Fruit fly (Drosophila melanogaster): ENCODE results near the gene CG7567.

The CG7567 gene

dm6 chr3R:29620712-29621479 is 33.0 kb upstream of the CG7567 start:
- TF ChIP-seq CG32767 (GFP tag; IDR thresholded peaks at IDR 0.05) = no peak
- TF ChIP-seq CG2712 (tag; optimal IDR thresholded peaks at IDR 0.05) = no peak
- no peak for TF ChIP-seq slp2 (GFP tag; optimal IDR thresholded peaks at IDR 0.05)
- TF ChIP-seq CG12299 (tag; optimal IDR thresholded peaks at IDR 0.05) = no peak
- no peak for TF ChIP-seq crc (GFP tag; optimal IDR thresholded peaks at IDR 0.05)
- peak; percentile 51; the same call in 2 of the 3 replicates for TF ChIP-seq row (GFP tag; IDR thresholded peaks at IDR 0.05)
- TF ChIP-seq otp (GFP tag; IDR thresholded peaks at IDR 0.05) = no peak
- peak; percentile 17 for TF ChIP-seq CG18599 (GFP tag; optimal IDR thresholded peaks at IDR 0.05)
- TF ChIP-seq Neu2 (GFP tag; optimal IDR thresholded peaks at IDR 0.05; ENCODE audit: borderline replicate concordance) = no peak
- no peak for TF ChIP-seq CG9876 (GFP tag; optimal IDR thresholded peaks at IDR 0.05)
- 0 out of 2 replicates have a peak, but pooled peaks have one; percentile 17 for TF ChIP-seq CG31224 (GFP tag; IDR thresholded peaks at IDR 0.05)
- no peak for TF ChIP-seq CG3995 (GFP tag; optimal IDR thresholded peaks at IDR 0.05)
- TF ChIP-seq klu (GFP tag; IDR thresholded peaks at IDR 0.05) = no peak
- no peak for TF ChIP-seq CG11247 (GFP tag; IDR thresholded peaks at IDR 0.05)
- no peak for TF ChIP-seq CG30431 (GFP tag; optimal IDR thresholded peaks at IDR 0.05)
- no peak for TF ChIP-seq Bteb2 (GFP tag; optimal IDR thresholded peaks at IDR 0.05)
- peak in 1 of 2 experiments; percentile 79 for TF ChIP-seq Pdp1 (GFP tag; optimal IDR thresholded peaks at IDR 0.05)
- peak; percentile 51 for TF ChIP-seq CG13296 (GFP tag; optimal IDR thresholded peaks at IDR 0.05)
- TF ChIP-seq Sox100B (GFP tag; optimal IDR thresholded peaks at IDR 0.05) = no peak
- TF ChIP-seq yki (optimal IDR thresholded peaks at IDR 0.05) = no peak
- TF ChIP-seq D (optimal IDR thresholded peaks at IDR 0.05) = no peak
- no peak for TF ChIP-seq D (GFP tag; optimal IDR thresholded peaks at IDR 0.05)
- no peak for TF ChIP-seq CG18764 (GFP tag; optimal IDR thresholded peaks at IDR 0.05)
- peak; percentile 7 for TF ChIP-seq gem (tag; optimal IDR thresholded peaks at IDR 0.05)
- no peak for TF ChIP-seq Dfd (GFP tag; optimal IDR thresholded peaks at IDR 0.05)
- no peak for TF ChIP-seq bowl (GFP tag; IDR thresholded peaks at IDR 0.05)
- no peak for TF ChIP-seq sima (GFP tag; optimal IDR thresholded peaks at IDR 0.05)
- TF ChIP-seq Scr (GFP tag; IDR thresholded peaks at IDR 0.05; ENCODE audit: partially characterized antibody) = no peak
- TF ChIP-seq CG9215 (GFP tag; IDR thresholded peaks at IDR 0.05) = no peak
- TF ChIP-seq CG43689 (GFP tag; IDR thresholded peaks at IDR 0.05) = no peak
- TF ChIP-seq Awh (GFP tag; IDR thresholded peaks at IDR 0.05) = no peak
- TF ChIP-seq CG1603 (tag; optimal IDR thresholded peaks at IDR 0.05) = no peak
- TF ChIP-seq CG3065 (GFP tag; optimal IDR thresholded peaks at IDR 0.05) = no peak
- no peak for TF ChIP-seq sr (GFP tag; IDR thresholded peaks at IDR 0.05)
- no peak for TF ChIP-seq usp (GFP tag; optimal IDR thresholded peaks at IDR 0.05)
- TF ChIP-seq CG17912 (GFP tag; optimal IDR thresholded peaks at IDR 0.05) = no peak
- no peak for TF ChIP-seq inv (GFP tag; IDR thresholded peaks at IDR 0.05; ENCODE audit: partially characterized antibody)
- TF ChIP-seq CG3163 (GFP tag; optimal IDR thresholded peaks at IDR 0.05) = no peak
- TF ChIP-seq croc (GFP tag; conservative IDR thresholded peaks at IDR 0.05) = no peak
- no peak for TF ChIP-seq hbn (GFP tag; IDR thresholded peaks at IDR 0.05; ENCODE audit: partially characterized antibody)
- TF ChIP-seq CG32532 (GFP tag; IDR thresholded peaks at IDR 0.05) = no peak
- TF ChIP-seq CG1792 (GFP tag; optimal IDR thresholded peaks at IDR 0.05) = no peak
- TF ChIP-seq cwo (GFP tag; optimal IDR thresholded peaks at IDR 0.05) = peak; percentile 56
- TF ChIP-seq CG34376 (GFP tag; optimal IDR thresholded peaks at IDR 0.05) = peak; percentile 88
- no peak for TF ChIP-seq CG17568 (GFP tag; optimal IDR thresholded peaks at IDR 0.05)
- peak; percentile 12 for TF ChIP-seq wek (GFP tag; optimal IDR thresholded peaks at IDR 0.05)
- TF ChIP-seq Trl (optimal IDR thresholded peaks at IDR 0.05) = no peak
- TF ChIP-seq Trl (GFP tag; optimal IDR thresholded peaks at IDR 0.05) = no peak
- no peak for TF ChIP-seq CG17361 (GFP tag; IDR thresholded peaks at IDR 0.05)
- TF ChIP-seq Hr51 (GFP tag; optimal IDR thresholded peaks at IDR 0.05) = peak in 1 of 2 experiments; percentile 9
- no peak for TF ChIP-seq stwl (tag; optimal IDR thresholded peaks at IDR 0.05)
